Fruit fly (Drosophila melanogaster): ENCODE data around the gene CG14650.

DNA sequence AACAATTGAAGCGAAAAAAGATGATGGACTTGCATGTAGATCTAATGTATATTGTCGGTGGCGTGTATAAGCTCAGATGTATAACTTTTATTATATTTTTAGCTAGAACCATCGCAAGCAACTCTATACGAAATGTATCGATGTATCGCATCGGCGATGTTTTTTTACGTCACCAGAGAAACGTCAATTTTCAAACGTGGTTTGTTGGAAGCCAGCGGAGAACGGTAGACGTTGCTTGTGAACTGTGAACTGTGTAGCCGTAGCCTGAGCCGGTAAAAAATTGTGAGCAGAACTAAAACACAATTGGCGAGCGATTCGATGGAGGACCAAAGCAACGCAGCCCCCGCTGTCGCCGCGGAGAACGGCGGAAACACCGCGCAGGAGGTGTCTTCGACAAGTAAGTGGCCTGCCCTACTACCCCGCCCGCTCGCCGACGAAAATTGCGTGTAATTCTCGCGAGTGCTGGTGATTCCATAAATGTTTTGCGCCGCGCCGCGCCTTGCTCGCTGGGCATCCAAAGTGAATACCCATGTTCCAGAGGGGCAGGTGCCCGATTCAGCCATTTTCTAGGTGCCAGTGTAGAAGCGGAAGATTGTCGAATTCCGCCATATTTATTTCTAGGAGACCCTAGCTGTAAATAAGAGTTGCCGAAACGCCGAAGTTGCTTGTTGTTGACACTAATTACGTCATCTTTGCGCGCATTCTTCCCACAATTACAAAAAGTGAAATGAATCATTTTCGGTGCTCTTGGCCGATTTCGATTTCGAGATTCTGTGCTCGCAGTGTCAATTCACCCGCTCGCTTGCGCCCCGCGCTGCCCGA is 34.1 kb upstream of the CG14650 start, which contains the start of gene lost:
- no peak for TF ChIP-seq CTCF (optimal IDR thresholded peaks at IDR 0.05)
- TF ChIP-seq CG8478 (optimal IDR thresholded peaks at IDR 0.05) = no peak

Data from S2 (cell line).